Fruit fly (Drosophila melanogaster): ENCODE data around the gene Boh2.
A peak's percentile ranks its signal among the peaks of the same experiment; 100 is the strongest.

The Boh2 gene

DNA sequence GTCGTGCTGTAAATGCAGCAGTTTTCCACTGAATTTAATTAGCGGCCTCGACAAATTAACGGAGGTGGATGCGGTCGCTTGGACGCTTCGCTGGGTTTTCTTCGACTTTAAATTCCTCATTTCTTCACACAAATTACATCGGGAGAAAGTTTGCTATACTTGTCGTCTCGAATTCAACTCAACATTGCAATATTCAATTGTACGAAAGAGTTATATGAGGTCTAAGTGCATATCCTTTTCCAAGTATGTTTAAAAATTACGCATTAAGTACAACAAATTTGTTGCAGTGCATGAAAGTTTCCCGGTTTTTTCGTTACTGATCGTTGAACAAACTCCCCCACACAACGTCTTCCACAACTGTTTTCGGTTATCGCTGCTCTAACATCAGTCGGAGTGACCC, 13.9 kb downstream of the Boh2 start (continued):
- peak; percentile 17; the same call in 1 of the 2 replicates for TF ChIP-seq CG11696 (GFP tag; IDR thresholded peaks at IDR 0.05)
- peak; percentile 67 for TF ChIP-seq CG4707 (GFP tag; optimal IDR thresholded peaks at IDR 0.05)
- TF ChIP-seq Chrac-16 (GFP tag; optimal IDR thresholded peaks at IDR 0.05), result peak; percentile 47
- no peak for TF ChIP-seq Pdp1 (GFP tag; optimal IDR thresholded peaks at IDR 0.05)
- no peak for TF ChIP-seq sc (optimal IDR thresholded peaks at IDR 0.05)
- TF ChIP-seq sc (GFP tag; optimal IDR thresholded peaks at IDR 0.05), result peak; percentile 48
- peak; percentile 57 for TF ChIP-seq CG17361 (GFP tag; IDR thresholded peaks at IDR 0.05)
- TF ChIP-seq Bteb2 (GFP tag; optimal IDR thresholded peaks at IDR 0.05), result no peak
- TF ChIP-seq CG14441 (GFP tag; IDR thresholded peaks at IDR 0.05), result peak; percentile 61; the same call in 1 of the 2 replicates
- TF ChIP-seq tll (GFP tag; optimal IDR thresholded peaks at IDR 0.05), result no peak
- peak in 1 of 2 experiments; percentile 57 for TF ChIP-seq Hr78 (GFP tag; optimal IDR thresholded peaks at IDR 0.05)
- TF ChIP-seq rib (GFP tag; IDR thresholded peaks at IDR 0.05), result no peak
- peak; percentile 19 for TF ChIP-seq CG7745 (tag; optimal IDR thresholded peaks at IDR 0.05)
- TF ChIP-seq dm (GFP tag; optimal IDR thresholded peaks at IDR 0.05), result peak; percentile 16
- peak; percentile 65; the same call in 1 of the 3 replicates for TF ChIP-seq CG3726 (GFP tag; IDR thresholded peaks at IDR 0.05)
- TF ChIP-seq her (GFP tag; optimal IDR thresholded peaks at IDR 0.05), result peak; percentile 50
- TF ChIP-seq CG7839 (tag; optimal IDR thresholded peaks at IDR 0.05), result peak; percentile 52
- peak; percentile 67; the same call in 2 of the 3 replicates for TF ChIP-seq H15 (GFP tag; IDR thresholded peaks at IDR 0.05)
- TF ChIP-seq hb (GFP tag; IDR thresholded peaks at IDR 0.05; ENCODE audit: partially characterized antibody), result no peak
- no peak for TF ChIP-seq crol (GFP tag; IDR thresholded peaks at IDR 0.05)
- TF ChIP-seq ro (GFP tag; IDR thresholded peaks at IDR 0.05), result no peak
- 0 out of 3 replicates have a peak, but pooled peaks have one; percentile 27 for TF ChIP-seq CG11456 (GFP tag; IDR thresholded peaks at IDR 0.05)
- TF ChIP-seq Dfd (GFP tag; optimal IDR thresholded peaks at IDR 0.05), result no peak
- no peak for TF ChIP-seq jumu (GFP tag; optimal IDR thresholded peaks at IDR 0.05)
- peak; percentile 73 for TF ChIP-seq ttk (GFP tag; IDR thresholded peaks at IDR 0.05)
- TF ChIP-seq chm (GFP tag; IDR thresholded peaks at IDR 0.05), result peak; percentile 74; the same call in 1 of the 2 replicates
- TF ChIP-seq CG2678 (tag; optimal IDR thresholded peaks at IDR 0.05), result peak; percentile 59
- TF ChIP-seq CG17829 (tag; optimal IDR thresholded peaks at IDR 0.05), result peak; percentile 68
- peak; percentile 31 for TF ChIP-seq CG7786 (GFP tag; optimal IDR thresholded peaks at IDR 0.05)
- no peak; the same call in 1 of the 2 replicates for TF ChIP-seq Ada2b (GFP tag; IDR thresholded peaks at IDR 0.05)
- TF ChIP-seq ap (GFP tag; IDR thresholded peaks at IDR 0.05), result peak; percentile 55; the same call in 1 of the 2 replicates
- no peak for TF ChIP-seq wdn (GFP tag; IDR thresholded peaks at IDR 0.05)
- no peak for TF ChIP-seq CG14014 (GFP tag; IDR thresholded peaks at IDR 0.05)
- peak; percentile 57 for TF ChIP-seq nmo (GFP tag; optimal IDR thresholded peaks at IDR 0.05)
- no peak for TF ChIP-seq Dip3 (GFP tag; optimal IDR thresholded peaks at IDR 0.05)
- TF ChIP-seq amos (GFP tag; IDR thresholded peaks at IDR 0.05; ENCODE audit: partially characterized antibody), result no peak
- TF ChIP-seq CG1603 (tag; optimal IDR thresholded peaks at IDR 0.05), result peak; percentile 92
- TF ChIP-seq MTF-1 (GFP tag; optimal IDR thresholded peaks at IDR 0.05; ENCODE audit: borderline replicate concordance), result no peak
- TF ChIP-seq az2 (GFP tag; optimal IDR thresholded peaks at IDR 0.05), result peak; percentile 78
- TF ChIP-seq CG3407 (GFP tag; optimal IDR thresholded peaks at IDR 0.05), result peak; percentile 64
- TF ChIP-seq disco-r (GFP tag; optimal IDR thresholded peaks at IDR 0.05), result no peak
- peak; percentile 45 for TF ChIP-seq Lhr (GFP tag; optimal IDR thresholded peaks at IDR 0.05)
- TF ChIP-seq ssp (GFP tag; IDR thresholded peaks at IDR 0.05), result peak; percentile 40
- TF ChIP-seq Blimp-1 (GFP tag; optimal IDR thresholded peaks at IDR 0.05), result peak; percentile 60
- peak in 1 of 2 experiments; percentile 75 for TF ChIP-seq eve (GFP tag; optimal IDR thresholded peaks at IDR 0.05)
- TF ChIP-seq CG3163 (GFP tag; optimal IDR thresholded peaks at IDR 0.05), result peak; percentile 3
- peak; percentile 17 for TF ChIP-seq NC2α (GFP tag; optimal IDR thresholded peaks at IDR 0.05)
- TF ChIP-seq en (GFP tag; optimal IDR thresholded peaks at IDR 0.05), result no peak
- TF ChIP-seq CG11093 (GFP tag; IDR thresholded peaks at IDR 0.05), result peak; percentile 65; the same call in 2 of the 3 replicates
- no peak for TF ChIP-seq bbx (GFP tag; IDR thresholded peaks at IDR 0.05; ENCODE audit: partially characterized antibody)
- TF ChIP-seq pzg (GFP tag; optimal IDR thresholded peaks at IDR 0.05), result no peak

Measured in whole organism, embryonic.